Fruit fly (Drosophila melanogaster): ENCODE results near the gene Coq3.

The Coq3 gene

DNA sequence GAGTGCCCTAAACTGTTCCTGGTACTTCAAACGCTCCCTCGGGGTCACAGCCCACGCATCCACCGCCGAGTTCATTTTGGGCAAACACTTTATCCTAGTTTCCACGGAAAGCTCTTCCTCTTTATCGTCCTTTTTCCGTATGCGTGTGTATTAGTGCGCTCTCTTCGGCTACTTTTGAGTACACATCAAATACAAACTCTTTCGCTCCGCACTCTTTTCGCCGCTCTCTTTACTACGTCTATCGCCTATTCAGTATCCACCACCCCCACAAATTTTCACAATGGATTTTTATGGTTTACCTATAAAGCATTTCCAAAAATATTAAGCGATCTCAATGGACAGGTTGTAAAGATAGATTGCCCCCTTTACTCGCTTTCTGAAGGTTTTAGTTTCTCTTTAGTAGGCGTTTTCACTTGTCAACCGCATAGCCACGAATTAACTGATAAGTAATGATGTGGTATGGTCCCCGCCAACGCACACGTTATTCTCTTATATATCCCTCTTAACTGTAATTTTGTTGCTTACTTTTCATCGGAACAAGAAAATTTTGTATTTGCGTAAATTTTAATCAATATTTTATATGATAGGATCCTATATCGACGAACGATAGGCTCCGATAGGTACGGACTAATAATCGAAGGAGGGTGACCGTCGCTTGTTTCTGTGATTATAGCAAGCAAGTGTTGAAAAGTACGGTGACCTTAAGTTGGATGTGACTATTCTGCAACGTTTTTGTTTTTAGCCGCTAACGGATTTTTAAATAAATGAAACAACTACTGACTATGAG, 16.5 kb downstream of the Coq3 start, which contains the start of gene Dap160 (continued):
- TF ChIP-seq Gsc (GFP tag; IDR thresholded peaks at IDR 0.05) (no peak), zfh2 (GFP tag; optimal IDR thresholded peaks at IDR 0.05) (peak; percentile 7), cas (GFP tag; IDR thresholded peaks at IDR 0.05) (no peak), unc-4 (GFP tag; IDR thresholded peaks at IDR 0.05; ENCODE audit: partially characterized antibody) (peak; percentile 68), sob (GFP tag; IDR thresholded peaks at IDR 0.05) (peak; percentile 59; the same call in 1 of the 2 replicates), pzg (GFP tag; optimal IDR thresholded peaks at IDR 0.05) (peak; percentile 67), sim (GFP tag; IDR thresholded peaks at IDR 0.05) (no peak), pros (GFP tag; optimal IDR thresholded peaks at IDR 0.05) (no peak), dysf (GFP tag; IDR thresholded peaks at IDR 0.05) (no peak), bbx (GFP tag; IDR thresholded peaks at IDR 0.05; ENCODE audit: partially characterized antibody) (peak; percentile 76), row (GFP tag; IDR thresholded peaks at IDR 0.05) (peak; percentile 67), Atf3 (GFP tag; optimal IDR thresholded peaks at IDR 0.05) (no peak), Sox100B (GFP tag; optimal IDR thresholded peaks at IDR 0.05) (no peak), Dref (GFP tag; IDR thresholded peaks at IDR 0.05) (peak; percentile 82), CG7357 (GFP tag; IDR thresholded peaks at IDR 0.05) (peak; percentile 62), exex (tag; optimal IDR thresholded peaks at IDR 0.05) (peak; percentile 39), NFAT (GFP tag; IDR thresholded peaks at IDR 0.05) (peak; percentile 41; the same call in 1 of the 2 replicates), CG16813 (GFP tag; IDR thresholded peaks at IDR 0.05; ENCODE audit: partially characterized antibody) (peak; percentile 71), Lpt (GFP tag; optimal IDR thresholded peaks at IDR 0.05) (no peak), pan (optimal IDR thresholded peaks at IDR 0.05) (no peak), pan (GFP tag; optimal IDR thresholded peaks at IDR 0.05 in 1 of 2, IDR thresholded peaks at IDR 0.05 in 1 of 2) (no peak), fru (optimal IDR thresholded peaks at IDR 0.05) (no peak), gcm2 (GFP tag; optimal IDR thresholded peaks at IDR 0.05) (no peak), CG17385 (GFP tag; optimal IDR thresholded peaks at IDR 0.05) (no peak), ap (GFP tag; IDR thresholded peaks at IDR 0.05) (no peak), stc (GFP tag; IDR thresholded peaks at IDR 0.05) (no peak), Dfd (GFP tag; optimal IDR thresholded peaks at IDR 0.05) (no peak), bsh (GFP tag; optimal IDR thresholded peaks at IDR 0.05) (no peak), CG9437 (GFP tag; optimal IDR thresholded peaks at IDR 0.05) (no peak), CG17186 (GFP tag; optimal IDR thresholded peaks at IDR 0.05) (no peak), esg (GFP tag; conservative IDR thresholded peaks at IDR 0.05) (no peak), CG32767 (GFP tag; IDR thresholded peaks at IDR 0.05) (no peak), croc (GFP tag; conservative IDR thresholded peaks at IDR 0.05) (no peak), Ets97D (GFP tag; optimal IDR thresholded peaks at IDR 0.05) (peak; percentile 29), CG17328 (GFP tag; IDR thresholded peaks at IDR 0.05) (no peak), CG12659 (GFP tag; optimal IDR thresholded peaks at IDR 0.05) (peak; percentile 66), NfI (GFP tag; optimal IDR thresholded peaks at IDR 0.05) (no peak), Oli (tag; optimal IDR thresholded peaks at IDR 0.05) (no peak), CG34224 (GFP tag; IDR thresholded peaks at IDR 0.05; ENCODE audit: partially characterized antibody) (peak; percentile 79), insv (GFP tag; optimal IDR thresholded peaks at IDR 0.05) (no peak), Tbp (GFP tag; optimal IDR thresholded peaks at IDR 0.05) (no peak), nerfin-1 (tag; optimal IDR thresholded peaks at IDR 0.05) (no peak), toy (GFP tag; IDR thresholded peaks at IDR 0.05) (no peak), crc (GFP tag; optimal IDR thresholded peaks at IDR 0.05) (no peak), CG8924 (tag; optimal IDR thresholded peaks at IDR 0.05) (no peak), TFAM (GFP tag; optimal IDR thresholded peaks at IDR 0.05) (no peak), CG2712 (tag; optimal IDR thresholded peaks at IDR 0.05) (no peak), CG13894 (tag; optimal IDR thresholded peaks at IDR 0.05) (no peak), Max (GFP tag; optimal IDR thresholded peaks at IDR 0.05) (peak; percentile 3), Mrtf (GFP tag; IDR thresholded peaks at IDR 0.05) (no peak), Fer1 (GFP tag; optimal IDR thresholded peaks at IDR 0.05) (peak; percentile 41)

All from whole organism, embryonic.